Worm (Caenorhabditis elegans) whole organism, L3 larva: ENCODE measurements around the gene F54F2.6.

Experiments used
- aly-2 ChIP-seq: fragments of 150-350 bp; optimal IDR thresholded peaks from 2 replicates; lab custom pipeline; 2014; ENCODE audit warnings: missing biosample characterization, missing genetic modification characterization
- jun-1 ChIP-seq: fragments of 150-350 bp; optimal IDR thresholded peaks from 2 replicates; lab custom pipeline; 2014; ENCODE audit warnings: missing biosample characterization, missing genetic modification reagents, missing genetic modification characterization
- lin-15B ChIP-seq: fragments of 150-350 bp; optimal IDR thresholded peaks from 2 replicates; lab custom pipeline; 2014; ENCODE audit warnings: missing biosample characterization, missing genetic modification characterization
- nhr-28 ChIP-seq: fragments of 150-350 bp; optimal IDR thresholded peaks from 2 replicates; lab custom pipeline; 2014; ENCODE audit warnings: missing biosample characterization, missing genetic modification characterization
- pqm-1 ChIP-seq: fragments of 150-350 bp; optimal IDR thresholded peaks from 2 replicates; lab custom pipeline; 2017; ENCODE audit warnings: missing biosample characterization, missing genetic modification characterization, inconsistent platforms
- unc-62 ChIP-seq: fragments of 150-350 bp; sonication (generic microtip); optimal IDR thresholded peaks from 4 replicates; lab custom pipeline; 2014; ENCODE audit warnings: missing biosample characterization, missing genetic modification reagents, missing genetic modification characterization

DNA sequence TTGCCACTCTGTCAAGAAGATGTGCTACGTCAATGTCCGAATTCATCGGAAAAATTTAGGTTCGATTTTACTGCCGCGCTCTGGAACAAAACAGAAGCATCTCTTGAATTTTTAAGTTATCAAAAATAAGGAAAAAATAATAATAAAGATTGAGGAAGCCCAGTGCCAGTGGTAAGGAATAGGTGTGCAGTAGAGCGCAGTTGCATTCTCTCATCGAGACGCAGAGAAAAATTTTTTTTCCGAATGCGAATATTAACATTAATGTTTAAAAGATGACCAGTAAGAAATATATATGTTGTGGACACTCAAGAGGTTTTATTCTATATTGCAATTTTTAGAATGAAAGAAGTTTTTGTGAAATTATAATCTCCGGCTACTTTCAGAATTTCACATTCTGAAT lies 47.2 kb upstream of the F54F2.6 start:
- no peak for TF ChIP-seq unc-62
- no peak for TF ChIP-seq pqm-1
- TF ChIP-seq jun-1 (tag; lab: Kevin White, UChicago) = no peak
- TF ChIP-seq aly-2 (tag; lab: Kevin White, UChicago) = no peak
- no peak for TF ChIP-seq nhr-28
- TF ChIP-seq lin-15B (tag; lab: Kevin White, UChicago) = peak; percentile 79
